Fruit fly (Drosophila melanogaster) whole organism, prepupa: ENCODE measurements around the gene alpha-Est1.

Experiments
- CG10631 ChIP-seq: fragments of 200-800 bp; sonication (Bioruptor generic); optimal IDR thresholded peaks from 2 replicates; lab custom pipeline; 2016; ENCODE audit warnings: missing biosample characterization, missing genetic modification characterization
- CG10669 ChIP-seq: fragments of 200-800 bp; sonication (Bioruptor generic); optimal IDR thresholded peaks from 3 replicates; lab custom pipeline; 2018; ENCODE audit warnings: missing biosample characterization, mild to moderate bottlenecking, missing genetic modification characterization, moderate library complexity
- CG11294 ChIP-seq: fragments of 200-800 bp; sonication (Bioruptor generic); IDR thresholded peaks from 2 replicates; pipeline ENCODE4 v1.3.6; 2022; ENCODE audit warnings: missing biosample characterization, missing genetic modification characterization
- CG11762 ChIP-seq: fragments of 200-800 bp; sonication (Bioruptor generic); optimal IDR thresholded peaks from 3 replicates; lab custom pipeline; 2016; ENCODE audit warnings: missing biosample characterization, missing genetic modification characterization; ENCODE audit not compliant: insufficient read depth
- CG11902 ChIP-seq: fragments of 200-800 bp; sonication (Bioruptor generic); optimal IDR thresholded peaks from 3 replicates; lab custom pipeline; 2016; ENCODE audit warnings: missing biosample characterization, missing genetic modification characterization
- CG15336 ChIP-seq: fragments of 200-800 bp; sonication (Bioruptor generic); IDR thresholded peaks from 2 replicates; pipeline ENCODE4 v1.3.6; 2022; ENCODE audit warnings: missing biosample characterization, missing genetic modification characterization
- CG1621 ChIP-seq: fragments of 200-800 bp; sonication (Bioruptor generic); optimal IDR thresholded peaks from 3 replicates; lab custom pipeline; 2018; ENCODE audit warnings: missing biosample characterization, mild to moderate bottlenecking, missing genetic modification characterization
- CG16779 ChIP-seq: fragments of 200-800 bp; sonication (Bioruptor generic); optimal IDR thresholded peaks from 3 replicates; lab custom pipeline; 2017; ENCODE audit warnings: missing biosample characterization, mild to moderate bottlenecking, missing genetic modification characterization
- CG3032 ChIP-seq: fragments of 200-800 bp; optimal IDR thresholded peaks from 2 replicates; lab custom pipeline; 2019; ENCODE audit warnings: missing biosample characterization, mild to moderate bottlenecking, missing genetic modification characterization, moderate library complexity
- CG32006 ChIP-seq: fragments of 200-800 bp; sonication (Bioruptor generic); optimal IDR thresholded peaks from 3 replicates; lab custom pipeline; 2017; ENCODE audit warnings: missing biosample characterization, mild to moderate bottlenecking, missing genetic modification characterization
- CG3919 ChIP-seq: fragments of 200-800 bp; sonication (Bioruptor generic); optimal IDR thresholded peaks from 3 replicates; lab custom pipeline; 2016; ENCODE audit warnings: missing biosample characterization, missing genetic modification characterization
- CG4318 ChIP-seq: fragments of 200-800 bp; sonication (Bioruptor generic); optimal IDR thresholded peaks from 3 replicates; lab custom pipeline; 2017; ENCODE audit warnings: missing biosample characterization, mild to moderate bottlenecking, missing genetic modification characterization
- CG6163 ChIP-seq: fragments of 200-800 bp; sonication (Bioruptor generic); IDR thresholded peaks from 3 replicates; pipeline ENCODE4 v1.3.6; 2022; ENCODE audit warnings: missing biosample characterization, missing genetic modification characterization
- CG6792 ChIP-seq: fragments of 200-800 bp; sonication (Bioruptor generic); optimal IDR thresholded peaks from 3 replicates; lab custom pipeline; 2016; ENCODE audit warnings: missing biosample characterization, missing genetic modification characterization
- CG6808 ChIP-seq: fragments of 200-800 bp; sonication (Bioruptor generic); optimal IDR thresholded peaks from 3 replicates; lab custom pipeline; 2017; ENCODE audit warnings: missing biosample characterization, missing genetic modification characterization, mild to moderate bottlenecking, moderate library complexity, missing genetic modification reagents
- CG6854 ChIP-seq: fragments of 200-800 bp; sonication (Bioruptor generic); optimal IDR thresholded peaks from 2 replicates; lab custom pipeline; 2017; ENCODE audit warnings: missing biosample characterization, mild to moderate bottlenecking, missing genetic modification characterization
- CG7368 ChIP-seq: fragments of 200-800 bp; sonication (Bioruptor generic); optimal IDR thresholded peaks from 3 replicates; lab custom pipeline; 2016; ENCODE audit warnings: missing biosample characterization, missing genetic modification characterization
- CG8119 ChIP-seq: fragments of 200-800 bp; sonication (Bioruptor generic); IDR thresholded peaks from 3 replicates; pipeline ENCODE4 v1.3.6; 2022; ENCODE audit warnings: missing biosample characterization, missing genetic modification characterization
- CG8632 ChIP-seq: fragments of 200-800 bp; sonication (Bioruptor generic); optimal IDR thresholded peaks from 3 replicates; lab custom pipeline; 2016; ENCODE audit warnings: missing biosample characterization, missing genetic modification characterization
- CG9139 ChIP-seq: fragments of 200-800 bp; sonication (Bioruptor generic); optimal IDR thresholded peaks from 3 replicates; lab custom pipeline; 2017; ENCODE audit warnings: missing biosample characterization, mild to moderate bottlenecking, missing genetic modification characterization
- Eip78C ChIP-seq: fragments of 200-800 bp; sonication (Bioruptor generic); peaks from one replicate; lab custom pipeline; 2016; ENCODE audit warnings: missing biosample characterization, missing genetic modification characterization
- Eip93F ChIP-seq: fragments of 200-800 bp; sonication (Bioruptor generic); optimal IDR thresholded peaks from 2 replicates; lab custom pipeline; 2016; ENCODE audit warnings: missing biosample characterization, mild to moderate bottlenecking, missing genetic modification characterization
- Ets21C ChIP-seq: fragments of 200-800 bp; sonication (Bioruptor generic); optimal IDR thresholded peaks from 3 replicates; lab custom pipeline; 2016; ENCODE audit warnings: missing biosample characterization, missing genetic modification characterization
- Hr38 ChIP-seq: sonication (Bioruptor generic); optimal IDR thresholded peaks from 2 replicates; lab custom pipeline; 2016; ENCODE audit warnings: missing biosample characterization, missing genetic modification characterization
- Hr39 ChIP-seq: fragments of 200-800 bp; sonication (Bioruptor generic); optimal IDR thresholded peaks from 2 replicates; lab custom pipeline; 2016; ENCODE audit warnings: missing biosample characterization, missing genetic modification characterization
- Hr4 ChIP-seq: fragments of 200-800 bp; sonication (Bioruptor generic); optimal IDR thresholded peaks from 3 replicates; lab custom pipeline; 2016; ENCODE audit warnings: missing biosample characterization, missing genetic modification characterization
- Lpt ChIP-seq: fragments of 200-800 bp; sonication (Bioruptor generic); optimal IDR thresholded peaks from 3 replicates; lab custom pipeline; 2016; ENCODE audit warnings: missing biosample characterization, missing genetic modification characterization
- Smox ChIP-seq: fragments of 200-800 bp; sonication (Bioruptor generic); optimal IDR thresholded peaks from 3 replicates; lab custom pipeline; 2016; ENCODE audit warnings: missing biosample characterization, missing genetic modification characterization
- Sox14 ChIP-seq: fragments of 200-800 bp; sonication (Bioruptor generic); optimal IDR thresholded peaks from 3 replicates; lab custom pipeline; 2016; ENCODE audit warnings: missing biosample characterization, missing genetic modification characterization
- Sox15 ChIP-seq: fragments of 200-800 bp; sonication (Bioruptor generic); optimal IDR thresholded peaks from 3 replicates; lab custom pipeline; 2016; ENCODE audit warnings: missing biosample characterization, missing genetic modification characterization
- dac ChIP-seq: fragments of 200-800 bp; sonication (Bioruptor generic); optimal IDR thresholded peaks from 2 replicates; lab custom pipeline; 2017; ENCODE audit warnings: missing biosample characterization, mild to moderate bottlenecking, missing genetic modification characterization
- eg ChIP-seq: fragments of 200-800 bp; sonication (Bioruptor generic); IDR thresholded peaks from 3 replicates; pipeline ENCODE4 v1.3.6; 2022; ENCODE audit warnings: missing biosample characterization, missing genetic modification characterization
- esn ChIP-seq: fragments of 200-800 bp; sonication (Bioruptor generic); optimal IDR thresholded peaks from 2 replicates; lab custom pipeline; 2016; ENCODE audit warnings: missing biosample characterization, mild to moderate bottlenecking, missing genetic modification characterization, moderate library complexity
- fd59A ChIP-seq: fragments of 200-800 bp; sonication (Bioruptor generic); optimal IDR thresholded peaks from 2 replicates; lab custom pipeline; 2017; ENCODE audit warnings: missing biosample characterization, mild to moderate bottlenecking, missing genetic modification characterization, missing genetic modification reagents
- fkh ChIP-seq: fragments of 200-800 bp; sonication (Bioruptor generic); optimal IDR thresholded peaks from 3 replicates; lab custom pipeline; 2017; ENCODE audit warnings: missing biosample characterization, mild to moderate bottlenecking, missing genetic modification characterization, moderate library complexity
- lz ChIP-seq: fragments of 200-800 bp; sonication (Bioruptor generic); optimal IDR thresholded peaks from 3 replicates; lab custom pipeline; 2016; ENCODE audit warnings: missing biosample characterization, missing genetic modification characterization
- pdm3 ChIP-seq: fragments of 200-800 bp; sonication (Bioruptor generic); optimal IDR thresholded peaks from 3 replicates; lab custom pipeline; 2016; ENCODE audit warnings: missing biosample characterization, missing genetic modification characterization
- salr ChIP-seq, 2 experiments: fragments of 200-800 bp; sonication (Bioruptor generic); optimal IDR thresholded peaks; 3 replicates each; lab custom pipeline; 2016 to 2018; ENCODE audit warnings: missing biosample characterization in 2 of 2, missing genetic modification characterization in 2 of 2, mild to moderate bottlenecking in 1 of 2
- spab ChIP-seq: fragments of 200-800 bp; sonication (Bioruptor generic); optimal IDR thresholded peaks from 2 replicates; lab custom pipeline; 2017; ENCODE audit warnings: missing biosample characterization, mild to moderate bottlenecking, missing genetic modification characterization, missing genetic modification reagents
- ss ChIP-seq, 2 experiments: fragments of 200-800 bp; sonication (Bioruptor generic); optimal IDR thresholded peaks; 2 replicates in 1 of 2; 3 replicates in 1 of 2; lab custom pipeline; 2017 to 2018; ENCODE audit warnings: mild to moderate bottlenecking in 2 of 2, missing biosample characterization in 2 of 2, missing genetic modification characterization in 2 of 2, moderate library complexity in 1 of 2
- svp ChIP-seq: fragments of 200-800 bp; sonication (Bioruptor generic); peaks from one replicate; lab custom pipeline; 2016; ENCODE audit warnings: missing biosample characterization, missing genetic modification characterization
- topi ChIP-seq: fragments of 200-800 bp; sonication (Bioruptor generic); optimal IDR thresholded peaks from 3 replicates; lab custom pipeline; 2016; ENCODE audit warnings: missing biosample characterization, missing genetic modification characterization
- vri ChIP-seq: fragments of 200-800 bp; sonication (Bioruptor generic); optimal IDR thresholded peaks from 3 replicates; lab custom pipeline; 2016; ENCODE audit warnings: missing biosample characterization, mild to moderate bottlenecking, missing genetic modification characterization

The alpha-Est1 gene

DNA sequence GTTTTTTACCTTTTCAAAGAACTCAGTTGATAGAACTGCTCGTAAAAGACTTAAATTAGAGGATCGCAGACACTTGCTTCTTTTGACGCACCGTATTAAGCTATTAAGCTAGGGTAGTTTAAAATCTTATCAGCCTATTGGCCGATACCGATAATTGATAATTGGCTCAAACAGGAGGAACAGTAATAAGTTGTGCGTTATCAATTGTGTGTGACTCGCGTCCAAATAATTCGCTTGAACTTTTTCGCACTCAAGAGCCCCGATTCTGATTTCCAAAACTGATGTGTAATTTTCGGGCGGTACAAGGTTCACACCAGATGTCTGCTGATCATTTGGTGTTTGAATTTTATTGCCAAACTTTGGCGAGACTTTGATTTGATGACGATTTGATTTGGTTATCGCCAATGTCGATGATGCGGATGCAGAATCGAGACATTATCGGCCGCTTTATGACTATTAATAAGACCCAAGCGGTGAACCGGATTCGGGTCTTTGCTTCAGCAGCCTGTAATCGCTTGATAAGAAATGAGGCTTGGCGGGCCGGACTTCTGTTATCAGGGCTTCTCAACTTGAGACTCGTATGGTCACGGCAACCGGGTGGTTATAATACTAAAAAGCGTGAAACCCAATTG is 34.6 kb downstream of the alpha-Est1 start:
- TF ChIP-seq svp, result peak; percentile 99
- TF ChIP-seq topi (GFP tag; lab: Kevin White, UChicago), result no peak

DNA sequence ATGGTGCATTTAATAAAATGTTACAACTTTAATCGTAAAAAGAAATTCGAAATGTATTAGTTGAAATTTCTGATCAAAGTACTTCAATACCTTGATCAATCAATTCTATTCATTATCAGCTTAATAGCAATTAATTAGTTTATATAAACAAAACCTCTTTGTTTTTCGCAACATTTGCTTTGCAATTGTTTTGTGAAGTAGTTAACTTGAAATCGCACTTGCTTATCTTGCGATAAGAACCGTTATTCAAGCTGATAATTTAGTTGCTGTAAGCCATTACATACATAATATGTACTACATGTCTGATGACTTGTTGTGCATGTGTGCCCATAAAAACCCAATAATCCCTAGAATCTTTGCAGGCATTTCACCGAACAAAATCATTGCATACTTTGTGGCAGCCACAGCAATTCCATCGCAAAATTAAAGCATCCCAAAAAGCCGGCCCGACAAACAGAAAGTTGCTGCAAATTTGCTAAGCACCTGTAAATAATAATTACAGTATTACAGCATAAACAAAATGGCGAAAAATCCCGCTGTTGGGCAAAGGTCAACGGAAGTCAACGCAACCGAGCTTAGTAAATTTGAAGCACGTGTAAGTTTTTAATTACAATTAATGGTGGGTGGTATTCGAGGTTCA is 40.6 kb downstream of the alpha-Est1 start:
- TF ChIP-seq Eip78C (peak; percentile 67), CG3032 (tag; lab: Kevin White, UChicago) (no peak), svp (peak; percentile 83), CG4318 (GFP tag; lab: Kevin White, UChicago) (no peak), vri (GFP tag; lab: Kevin White, UChicago) (peak; percentile 69), Hr39 (GFP tag; lab: Kevin White, UChicago) (no peak), fkh (GFP tag; lab: Kevin White, UChicago) (peak; percentile 5), Lpt (GFP tag; lab: Kevin White, UChicago) (no peak), CG9139 (GFP tag; lab: Kevin White, UChicago) (no peak)
- TF ChIP-seq, all 60 proteins: peak for 4

- TF ChIP-seq topi (GFP tag; lab: Kevin White, UChicago), result no peak
- TF ChIP-seq CG10631 (GFP tag; lab: Kevin White, UChicago), result no peak
- no peak for TF ChIP-seq fd59A
- no peak for TF ChIP-seq CG9139 (GFP tag; lab: Kevin White, UChicago)
- TF ChIP-seq Sox15 (GFP tag; lab: Kevin White, UChicago), result no peak
- no peak for TF ChIP-seq Hr38
- TF ChIP-seq pdm3 (GFP tag; lab: Kevin White, UChicago), result peak; percentile 45
- no peak for TF ChIP-seq CG1621
- TF ChIP-seq CG6163 (GFP tag; lab: Robert Waterston, UW), result 0 out of 3 replicates have a peak, but pooled peaks have one; percentile 53
- TF ChIP-seq eg (GFP tag; lab: Robert Waterston, UW), result no peak; the same call in 2 of the 3 replicates
- TF ChIP-seq vri (GFP tag; lab: Kevin White, UChicago), result peak; percentile 26
- peak; percentile 13 for TF ChIP-seq lz (GFP tag; lab: Kevin White, UChicago)
- TF ChIP-seq svp, result peak; percentile 17
- TF ChIP-seq Hr4 (GFP tag; lab: Kevin White, UChicago), result peak; percentile 64
- peak; percentile 1 for TF ChIP-seq CG6792 (GFP tag; lab: Kevin White, UChicago)
- no peak for TF ChIP-seq CG6808 (GFP tag; lab: Kevin White, UChicago)
- TF ChIP-seq CG15336 (GFP tag; lab: Robert Waterston, UW), result peak; percentile 51
- TF ChIP-seq esn, result peak; percentile 15
- TF ChIP-seq CG10669 (GFP tag; lab: Kevin White, UChicago), result no peak
- no peak for TF ChIP-seq Ets21C
- no peak for TF ChIP-seq ss (GFP tag; optimal IDR thresholded peaks at IDR 0.05; lab: Kevin White, UChicago)
- TF ChIP-seq CG11294 (GFP tag; lab: Robert Waterston, UW), result peak; percentile 44; the same call in 1 of the 2 replicates
- no peak for TF ChIP-seq CG4318 (GFP tag; lab: Kevin White, UChicago)
- no peak for TF ChIP-seq CG7368 (GFP tag; lab: Kevin White, UChicago)
- TF ChIP-seq Hr39 (GFP tag; lab: Kevin White, UChicago), result peak; percentile 41
- TF ChIP-seq fkh (GFP tag; lab: Kevin White, UChicago), result peak; percentile 86
- peak; percentile 26 for TF ChIP-seq CG3919 (GFP tag; lab: Kevin White, UChicago)
- TF ChIP-seq spab (GFP tag; lab: Kevin White, UChicago), result no peak
- no peak for TF ChIP-seq Eip93F
- no peak for TF ChIP-seq CG11762 (GFP tag; lab: Kevin White, UChicago)
- TF ChIP-seq Smox, result no peak
- TF ChIP-seq CG6854 (GFP tag; lab: Kevin White, UChicago), result no peak
- no peak for TF ChIP-seq CG8119 (GFP tag; lab: Robert Waterston, UW)
- TF ChIP-seq CG32006 (GFP tag; lab: Kevin White, UChicago), result peak; percentile 60
- no peak for TF ChIP-seq CG16779 (tag; lab: Kevin White, UChicago)
- peak; percentile 20 for TF ChIP-seq Sox14
- no peak for TF ChIP-seq Lpt (GFP tag; lab: Kevin White, UChicago)
- no peak for TF ChIP-seq CG8632 (GFP tag; lab: Kevin White, UChicago)
- no peak for TF ChIP-seq salr (GFP tag; optimal IDR thresholded peaks at IDR 0.05; lab: Kevin White, UChicago)
- TF ChIP-seq CG11902 (GFP tag; lab: Kevin White, UChicago), result no peak
- TF ChIP-seq dac (GFP tag; lab: Kevin White, UChicago), result no peak
These were observed 42.5 kb downstream of the alpha-Est1 start for dm6 chr3R:7506314-7506988.
